Fruit fly (Drosophila melanogaster) whole organism, wandering third instar larva: ENCODE results near the gene Sgt.

Experiments
- Abd-B ChIP-seq: fragments of >200 bp; optimal IDR thresholded peaks from 2 replicates; lab custom pipeline; 2017; ENCODE audit warnings: missing biosample characterization, missing genetic modification characterization
- CG32264 ChIP-seq: fragments of 200-800 bp; sonication (Bioruptor generic); optimal IDR thresholded peaks from 2 replicates; lab custom pipeline; 2016; ENCODE audit warnings: missing biosample characterization, missing genetic modification characterization
- CG9705 ChIP-seq: fragments of 200-800 bp; sonication (Bioruptor generic); optimal IDR thresholded peaks from 2 replicates; lab custom pipeline; 2018; ENCODE audit warnings: missing biosample characterization, mild to moderate bottlenecking, missing genetic modification characterization
- CrebA ChIP-seq: fragments of 200-800 bp; sonication (Bioruptor generic); optimal IDR thresholded peaks from 2 replicates; lab custom pipeline; 2016; ENCODE audit warnings: missing biosample characterization, mild to moderate bottlenecking, missing genetic modification characterization, borderline replicate concordance
- Dfd ChIP-seq: fragments of >200 bp; optimal IDR thresholded peaks from 2 replicates; lab custom pipeline; 2017; ENCODE audit warnings: missing biosample characterization, missing genetic modification characterization
- Dif ChIP-seq: fragments of 200-275, 200-300 bp; sonication (Bioruptor generic); optimal IDR thresholded peaks from 2 replicates; lab custom pipeline; 2018; ENCODE audit warnings: missing biosample characterization, missing genetic modification characterization; ENCODE audit not compliant: partially characterized antibody
- GATAd ChIP-seq: sonication (Bioruptor generic); optimal IDR thresholded peaks from 2 replicates; lab custom pipeline; 2016; ENCODE audit warnings: missing biosample characterization, missing genetic modification characterization
- HLH106 ChIP-seq: fragments of 200-800 bp; optimal IDR thresholded peaks from 3 replicates; lab custom pipeline; 2019; ENCODE audit warnings: missing biosample characterization, mild to moderate bottlenecking, missing genetic modification characterization, moderate library complexity
- Hnf4 ChIP-seq: fragments of 200-800 bp; sonication (Bioruptor generic); optimal IDR thresholded peaks from 2 replicates; lab custom pipeline; 2016; ENCODE audit warnings: missing biosample characterization, mild to moderate bottlenecking, missing genetic modification characterization
- Hr83 ChIP-seq: fragments of 200-300 bp; sonication (Bioruptor generic); optimal IDR thresholded peaks from 2 replicates; lab custom pipeline; 2016; ENCODE audit warnings: missing biosample characterization, mild to moderate bottlenecking, missing genetic modification characterization, moderate library complexity; ENCODE audit not compliant: poor library complexity, severe bottlenecking
- Jra ChIP-seq: sonication (Bioruptor generic); optimal IDR thresholded peaks from 2 replicates; lab custom pipeline; 2016; ENCODE audit warnings: missing biosample characterization, missing genetic modification characterization
- Mio ChIP-seq: sonication (Bioruptor generic); optimal IDR thresholded peaks from 2 replicates; lab custom pipeline; 2016; ENCODE audit warnings: missing biosample characterization, missing genetic modification characterization
- Myc ChIP-seq: fragments of >200 bp; optimal IDR thresholded peaks from 2 replicates; lab custom pipeline; 2017
- N ChIP-seq: fragments of >200 bp; optimal IDR thresholded peaks from 2 replicates; lab custom pipeline; 2018; ENCODE audit warnings: missing biosample characterization, missing external identifiers, missing genetic modification characterization
- OdsH ChIP-seq: fragments of 200-800 bp; sonication (Bioruptor generic); optimal IDR thresholded peaks from 2 replicates; lab custom pipeline; 2016; ENCODE audit warnings: missing biosample characterization, mild to moderate bottlenecking, missing genetic modification characterization
- Rel ChIP-seq, 2 experiments: fragments of 200-800 bp; sonication (Bioruptor generic) in 1 of 2; optimal IDR thresholded peaks; 2 replicates in 1 of 2; 3 replicates in 1 of 2; lab custom pipeline; 2016 to 2019; ENCODE audit warnings: mild to moderate bottlenecking in 2 of 2, missing biosample characterization in 2 of 2, missing genetic modification characterization in 2 of 2, moderate library complexity in 1 of 2
- Sp1 ChIP-seq: fragments of 200-800 bp; sonication (Bioruptor generic); optimal IDR thresholded peaks from 3 replicates; lab custom pipeline; 2019; ENCODE audit warnings: missing biosample characterization, mild to moderate bottlenecking, missing genetic modification characterization, moderate library complexity
- Vsx2 ChIP-seq: fragments of 200-300, 225-300 bp; sonication (Bioruptor generic); optimal IDR thresholded peaks from 2 replicates; lab custom pipeline; 2018; ENCODE audit warnings: missing biosample characterization, missing genetic modification characterization; ENCODE audit not compliant: partially characterized antibody
- br ChIP-seq: fragments of 200-800 bp; sonication (Bioruptor generic); optimal IDR thresholded peaks from 2 replicates; lab custom pipeline; 2016; ENCODE audit warnings: missing biosample characterization, missing genetic modification characterization
- brk ChIP-seq: fragments of 200-800 bp; sonication (Bioruptor generic); optimal IDR thresholded peaks from 2 replicates; lab custom pipeline; 2016; ENCODE audit warnings: missing biosample characterization, mild to moderate bottlenecking, missing genetic modification characterization
- dl ChIP-seq, 2 experiments: fragments of 175-275, 200-275 bp in 1 of 2; fragments of 200-275 bp in 1 of 2; sonication (Bioruptor generic); optimal IDR thresholded peaks; lab custom pipeline; 2018; ENCODE audit warnings: mild to moderate bottlenecking in 2 of 2, missing biosample characterization in 2 of 2, missing genetic modification characterization in 2 of 2, moderate library complexity in 2 of 2; ENCODE audit not compliant: partially characterized antibody in 2 of 2, insufficient read depth in 1 of 2
- dmrt93B ChIP-seq: fragments of 200-800 bp; sonication (Bioruptor generic); optimal IDR thresholded peaks from 2 replicates; lab custom pipeline; 2018; ENCODE audit warnings: missing biosample characterization, mild to moderate bottlenecking, missing genetic modification characterization
- dsf ChIP-seq: sonication (Bioruptor generic); optimal IDR thresholded peaks from 2 replicates; lab custom pipeline; 2016; ENCODE audit warnings: missing biosample characterization, missing genetic modification characterization, borderline replicate concordance
- ey ChIP-seq: fragments of 200-800 bp; sonication (Bioruptor generic); optimal IDR thresholded peaks from 2 replicates; lab custom pipeline; 2016; ENCODE audit warnings: missing biosample characterization, missing genetic modification characterization
- foxo ChIP-seq, 2 experiments: fragments of 200-800 bp; sonication (Bioruptor generic); optimal IDR thresholded peaks; 2 replicates in 1 of 2; 3 replicates in 1 of 2; lab custom pipeline; 2016 to 2017; ENCODE audit warnings: missing biosample characterization in 2 of 2, missing genetic modification characterization in 2 of 2
- fru ChIP-seq: fragments of 200-800 bp; sonication (Bioruptor generic); optimal IDR thresholded peaks from 3 replicates; lab custom pipeline; 2016; ENCODE audit warnings: missing biosample characterization, mild to moderate bottlenecking, missing genetic modification characterization
- h ChIP-seq: fragments of 200-800 bp; sonication (Bioruptor generic); optimal IDR thresholded peaks from 3 replicates; lab custom pipeline; 2016; ENCODE audit warnings: missing biosample characterization, mild to moderate bottlenecking, missing genetic modification characterization
- jim ChIP-seq: fragments of 175-275, 200-325 bp; sonication (Bioruptor generic); optimal IDR thresholded peaks from 2 replicates; lab custom pipeline; 2016; ENCODE audit warnings: missing biosample characterization, mild to moderate bottlenecking, missing genetic modification characterization
- lola ChIP-seq: fragments of >200 bp; optimal IDR thresholded peaks from 2 replicates; lab custom pipeline; 2017; ENCODE audit warnings: missing biosample characterization, missing genetic modification characterization
- pan ChIP-seq: fragments of >200 bp; optimal IDR thresholded peaks from 2 replicates; lab custom pipeline; 2017
- psq ChIP-seq: fragments of 200-800 bp; sonication (Bioruptor generic); optimal IDR thresholded peaks from 3 replicates; lab custom pipeline; 2017; ENCODE audit warnings: missing biosample characterization, mild to moderate bottlenecking, missing genetic modification characterization, moderate library complexity
- rgr ChIP-seq: fragments of 200-800 bp; sonication (Bioruptor generic); optimal IDR thresholded peaks from 3 replicates; lab custom pipeline; 2016; ENCODE audit warnings: missing biosample characterization, mild to moderate bottlenecking, missing genetic modification characterization
- sage ChIP-seq: fragments of 200-800 bp; sonication (Bioruptor generic); optimal IDR thresholded peaks from 2 replicates; lab custom pipeline; 2016; ENCODE audit warnings: missing biosample characterization, mild to moderate bottlenecking, missing genetic modification characterization
- sv ChIP-seq: fragments of 200-800 bp; sonication (Bioruptor generic); optimal IDR thresholded peaks from 3 replicates; lab custom pipeline; 2016; ENCODE audit warnings: missing biosample characterization, missing genetic modification characterization
- tai ChIP-seq: sonication (Bioruptor generic); optimal IDR thresholded peaks from 2 replicates; lab custom pipeline; 2016; ENCODE audit warnings: missing biosample characterization, missing genetic modification characterization
- usp ChIP-seq: fragments of >200 bp; optimal IDR thresholded peaks from 2 replicates; lab custom pipeline; 2017; ENCODE audit warnings: missing biosample characterization, missing genetic modification characterization
- woc ChIP-seq: sonication (Bioruptor generic); optimal IDR thresholded peaks from 2 replicates; lab custom pipeline; 2016; ENCODE audit warnings: missing biosample characterization, mild to moderate bottlenecking, missing genetic modification characterization

The Sgt gene

DNA sequence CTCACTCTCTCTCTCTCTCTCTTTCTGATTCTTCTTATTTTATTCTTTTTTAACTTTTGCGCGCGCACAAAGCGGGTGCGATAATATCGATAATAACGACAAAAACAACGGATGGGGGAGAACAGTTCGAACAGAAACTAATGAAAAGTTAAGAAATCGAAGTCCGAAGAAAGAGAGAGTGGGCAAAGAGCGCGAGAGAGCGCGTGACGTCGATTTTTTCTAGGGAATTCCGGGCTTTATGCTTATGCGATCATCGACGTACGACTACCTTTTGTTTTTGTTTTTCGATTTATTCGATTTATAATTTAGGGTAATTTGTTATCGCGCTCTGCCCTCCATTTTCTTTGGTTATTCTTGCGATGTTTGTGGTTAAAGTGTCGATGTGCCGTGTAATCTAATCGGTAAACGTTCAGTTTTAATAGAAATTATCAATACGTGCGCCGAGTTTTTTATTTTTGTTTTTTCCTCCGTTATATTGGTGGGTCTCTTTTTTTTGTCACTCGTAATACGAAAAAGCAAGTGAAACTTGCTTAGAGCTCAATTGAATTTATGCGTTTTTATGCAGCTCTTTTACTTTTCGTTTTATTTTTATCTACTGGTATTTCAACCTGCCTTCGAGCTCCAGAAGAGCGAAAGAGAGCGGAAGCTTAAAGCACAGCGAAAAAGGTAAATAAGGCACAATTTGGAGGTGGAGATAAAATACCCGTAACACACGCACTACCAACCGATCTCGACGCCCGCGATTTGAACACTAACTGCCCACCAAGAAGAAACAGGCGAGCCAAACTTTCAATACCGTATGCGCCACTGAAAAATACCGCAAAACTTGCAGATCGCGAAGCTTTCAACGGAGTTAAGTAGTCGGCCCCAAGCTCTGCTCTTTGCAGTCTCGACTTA, 21.5 kb upstream of the Sgt start, which contains the start of gene dl:
dl (minus strand) TSS at position 757 of the 897 bp plus-strand sequence.
- TF ChIP-seq Vsx2 (GFP tag; lab: Kevin White, UChicago) (peak; percentile 19), pan (lab: Kevin White, UChicago) (no peak), CrebA (GFP tag; lab: Kevin White, UChicago) (peak; percentile 33), woc (GFP tag; lab: Kevin White, UChicago) (peak; percentile 45), OdsH (GFP tag; lab: Kevin White, UChicago) (peak; percentile 19), Jra (GFP tag; lab: Kevin White, UChicago) (no peak), rgr (no peak), lola (no peak), Hnf4 (GFP tag; lab: Kevin White, UChicago) (no peak), jim (GFP tag; lab: Kevin White, UChicago) (peak; percentile 61), br (GFP tag; lab: Kevin White, UChicago) (peak; percentile 26), Sp1 (GFP tag; lab: Kevin White, UChicago) (peak; percentile 11), Hr83 (GFP tag; lab: Kevin White, UChicago) (peak; percentile 44), sage (GFP tag; lab: Kevin White, UChicago) (peak; percentile 26), h (GFP tag; lab: Kevin White, UChicago) (peak; percentile 83), foxo (GFP tag; optimal IDR thresholded peaks at IDR 0.05; lab: Kevin White, UChicago) (peak in 1 of 2 experiments; percentile 47), Dfd (GFP tag; lab: Kevin White, UChicago) (no peak), tai (peak; percentile 44), CG9705 (GFP tag; lab: Kevin White, UChicago) (no peak), Rel (GFP tag; optimal IDR thresholded peaks at IDR 0.05; lab: Kevin White, UChicago) (no peak), Rel (tag; optimal IDR thresholded peaks at IDR 0.05; lab: Kevin White, UChicago) (peak; percentile 67), Myc (lab: Kevin White, UChicago) (no peak), dl (GFP tag; optimal IDR thresholded peaks at IDR 0.05; lab: Kevin White, UChicago; ENCODE audit: insufficient read depth in 1 of 2, partially characterized antibody in 2 of 2) (peak; percentile 85), brk (GFP tag; lab: Kevin White, UChicago) (peak; percentile 7), fru (GFP tag; lab: Kevin White, UChicago) (peak; percentile 46), Dif (GFP tag; lab: Kevin White, UChicago) (peak; percentile 88), psq (peak; percentile 52), ey (peak; percentile 38), N (GFP tag; lab: Kevin White, UChicago) (no peak)

DNA sequence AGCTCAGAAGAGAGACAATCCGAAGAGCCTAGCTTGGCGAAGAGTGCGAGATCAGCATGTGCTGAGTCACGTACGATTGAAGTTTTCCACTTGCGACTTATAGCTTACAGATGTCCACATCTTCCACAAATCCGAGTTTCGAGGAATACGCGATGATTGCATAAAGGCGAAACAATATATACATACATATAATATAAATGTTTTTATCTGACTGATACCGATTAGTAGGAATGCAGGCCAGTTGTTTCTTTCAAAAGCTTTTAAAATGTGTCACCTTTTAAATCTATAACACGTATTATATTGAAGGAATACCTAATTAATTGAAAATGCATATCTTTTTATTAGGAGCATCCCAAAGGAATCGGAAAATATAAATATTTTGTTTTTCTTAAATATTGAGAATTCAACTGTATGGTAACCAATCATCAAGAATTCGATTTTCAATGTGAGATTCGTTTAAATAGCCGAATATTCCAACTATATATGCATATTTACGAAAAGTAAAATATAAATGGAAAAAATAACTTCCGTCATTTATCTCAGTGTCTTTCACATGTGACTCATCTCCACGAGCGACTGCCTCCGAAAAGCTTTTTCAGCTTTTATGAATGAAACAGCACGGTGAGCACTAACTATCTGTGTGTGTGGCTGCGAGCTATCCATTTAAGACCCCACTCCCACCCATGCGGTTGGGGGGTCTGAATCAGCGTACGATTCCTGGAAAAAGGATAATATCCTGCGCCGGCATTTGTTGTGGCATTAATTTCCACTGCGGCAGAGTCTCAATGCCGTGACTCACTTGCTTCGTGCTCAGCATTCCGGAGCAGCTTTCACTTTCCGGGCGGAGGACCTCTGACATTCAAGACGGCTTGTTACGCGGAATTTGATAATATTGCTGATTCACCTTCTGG, 20.6 kb upstream of the Sgt start:
- TF ChIP-seq lola (no peak), sv (GFP tag; lab: Kevin White, UChicago) (peak; percentile 7), Hr83 (GFP tag; lab: Kevin White, UChicago) (no peak), dsf (GFP tag; lab: Kevin White, UChicago) (no peak), tai (peak; percentile 8), Jra (GFP tag; lab: Kevin White, UChicago) (peak; percentile 71), Abd-B (no peak), N (GFP tag; lab: Kevin White, UChicago) (no peak), usp (GFP tag; lab: Kevin White, UChicago) (no peak), psq (peak; percentile 65), ey (peak; percentile 77), CrebA (GFP tag; lab: Kevin White, UChicago) (no peak), rgr (peak; percentile 86), Dif (GFP tag; lab: Kevin White, UChicago) (peak; percentile 32), Mio (no peak), brk (GFP tag; lab: Kevin White, UChicago) (peak; percentile 3), jim (GFP tag; lab: Kevin White, UChicago) (no peak), Hnf4 (GFP tag; lab: Kevin White, UChicago) (peak; percentile 73), woc (GFP tag; lab: Kevin White, UChicago) (peak; percentile 47), Rel (GFP tag; optimal IDR thresholded peaks at IDR 0.05; lab: Kevin White, UChicago) (no peak), Rel (tag; optimal IDR thresholded peaks at IDR 0.05; lab: Kevin White, UChicago) (no peak), pan (lab: Kevin White, UChicago) (no peak), Myc (lab: Kevin White, UChicago) (no peak), dl (GFP tag; optimal IDR thresholded peaks at IDR 0.05; lab: Kevin White, UChicago; ENCODE audit: insufficient read depth in 1 of 2, partially characterized antibody in 2 of 2) (peak in 1 of 2 experiments; percentile 63), Dfd (GFP tag; lab: Kevin White, UChicago) (no peak), foxo (GFP tag; optimal IDR thresholded peaks at IDR 0.05; lab: Kevin White, UChicago) (peak in 1 of 2 experiments; percentile 83), GATAd (GFP tag; lab: Kevin White, UChicago) (no peak), sage (GFP tag; lab: Kevin White, UChicago) (no peak), br (GFP tag; lab: Kevin White, UChicago) (peak; percentile 64), CG9705 (GFP tag; lab: Kevin White, UChicago) (peak; percentile 43), Vsx2 (GFP tag; lab: Kevin White, UChicago) (no peak), Sp1 (GFP tag; lab: Kevin White, UChicago) (peak; percentile 75), OdsH (GFP tag; lab: Kevin White, UChicago) (peak; percentile 78), CG32264 (peak; percentile 27), HLH106 (tag; lab: Kevin White, UChicago) (peak; percentile 72), dmrt93B (GFP tag; lab: Kevin White, UChicago) (peak; percentile 20), h (GFP tag; lab: Kevin White, UChicago) (peak; percentile 82)
